Worm (Caenorhabditis elegans) whole organism, mixed stage, embryonic: ENCODE measurements around the gene npr-1.

Source experiments
- M03D4.4 ChIP-seq: sonication (generic microtip); optimal IDR thresholded peaks from 2 replicates; lab custom pipeline; 2017; ENCODE audit warnings: mild to moderate bottlenecking, missing genetic modification characterization, missing compliant biosample characterization
- bed-3 ChIP-seq: fragments of 200-800 bp; sonication (Bioruptor generic); optimal IDR thresholded peaks from 3 replicates; lab custom pipeline; 2018; ENCODE audit warnings: mild to moderate bottlenecking, missing genetic modification characterization, moderate library complexity, missing compliant biosample characterization
- ceh-43 ChIP-seq: fragments of 200-800 bp; sonication (Bioruptor generic); optimal IDR thresholded peaks from 2 replicates; lab custom pipeline; 2018; ENCODE audit warnings: mild to moderate bottlenecking, missing genetic modification characterization, moderate library complexity, missing compliant biosample characterization
- ceh-83 ChIP-seq: fragments of 200-800 bp; sonication (Bioruptor generic); optimal IDR thresholded peaks from 2 replicates; lab custom pipeline; 2018; ENCODE audit warnings: mild to moderate bottlenecking, missing genetic modification characterization, missing compliant biosample characterization
- ces-1 ChIP-seq: fragments of 150-350 bp; optimal IDR thresholded peaks from 2 replicates; lab custom pipeline; 2014; ENCODE audit warnings: missing biosample characterization, missing genetic modification reagents, missing genetic modification characterization
- cnd-1 ChIP-seq: fragments of 200-800 bp; sonication (Bioruptor generic); optimal IDR thresholded peaks from 2 replicates; lab custom pipeline; 2018; ENCODE audit warnings: mild to moderate bottlenecking, missing genetic modification characterization, missing compliant biosample characterization
- drap-1 ChIP-seq: fragments of 200-800 bp; sonication (Bioruptor generic); optimal IDR thresholded peaks from 3 replicates; lab custom pipeline; 2018; ENCODE audit warnings: mild to moderate bottlenecking, missing genetic modification characterization, missing compliant biosample characterization
- elt-1 ChIP-seq: sonication (generic microtip); optimal IDR thresholded peaks from 2 replicates; lab custom pipeline; 2017; ENCODE audit warnings: missing genetic modification characterization, mild to moderate bottlenecking, missing compliant biosample characterization, antibody characterized with exemption, moderate library complexity, borderline replicate concordance; ENCODE audit not compliant: insufficient read depth
- flh-1 ChIP-seq: fragments of 200-800 bp; sonication (Bioruptor generic); optimal IDR thresholded peaks from 2 replicates; lab custom pipeline; 2018; ENCODE audit warnings: mild to moderate bottlenecking, missing genetic modification characterization, moderate library complexity, missing compliant biosample characterization
- ham-2 ChIP-seq: fragments of 200-800 bp; sonication (Bioruptor generic); optimal IDR thresholded peaks from 2 replicates; lab custom pipeline; 2018; ENCODE audit warnings: mild to moderate bottlenecking, missing genetic modification characterization, missing compliant biosample characterization
- hlh-1 ChIP-seq: fragments of 150-350 bp; optimal IDR thresholded peaks from 2 replicates; lab custom pipeline; 2014; ENCODE audit warnings: missing biosample characterization, missing genetic modification reagents, missing genetic modification characterization
- lin-13 ChIP-seq: fragments of 150-350 bp; optimal IDR thresholded peaks from 2 replicates; lab custom pipeline; 2014; ENCODE audit warnings: missing biosample characterization, missing genetic modification characterization
- lin-32 ChIP-seq: fragments of 200-800 bp; sonication (Bioruptor generic); optimal IDR thresholded peaks from 2 replicates; lab custom pipeline; 2018; ENCODE audit warnings: mild to moderate bottlenecking, missing genetic modification characterization, missing compliant biosample characterization
- lsy-2 ChIP-seq: fragments of 150-350 bp; optimal IDR thresholded peaks from 2 replicates; lab custom pipeline; 2014; ENCODE audit warnings: missing biosample characterization, missing genetic modification characterization
- mab-5 ChIP-seq: fragments of 150-350 bp; optimal IDR thresholded peaks from 2 replicates; lab custom pipeline; 2014; ENCODE audit warnings: missing biosample characterization, missing genetic modification characterization
- mep-1 ChIP-seq: fragments of 150-350 bp; optimal IDR thresholded peaks from 2 replicates; lab custom pipeline; 2017; ENCODE audit warnings: missing biosample characterization, missing genetic modification reagents, missing genetic modification characterization, inconsistent platforms
- mls-2 ChIP-seq: sonication (generic microtip); optimal IDR thresholded peaks from 2 replicates; lab custom pipeline; 2016; ENCODE audit warnings: mild to moderate bottlenecking, missing genetic modification characterization, moderate library complexity, missing compliant biosample characterization
- nhr-2 ChIP-seq: fragments of 150-350 bp; optimal IDR thresholded peaks from 2 replicates; lab custom pipeline; 2014; ENCODE audit warnings: missing biosample characterization, missing genetic modification characterization
- nhr-237 ChIP-seq: fragments of 150-350 bp; optimal IDR thresholded peaks from 2 replicates; lab custom pipeline; 2014; ENCODE audit warnings: missing biosample characterization, missing genetic modification characterization
- nhr-28 ChIP-seq: fragments of 150-350 bp; optimal IDR thresholded peaks from 2 replicates; lab custom pipeline; 2014; ENCODE audit warnings: missing biosample characterization, missing genetic modification characterization
- nhr-76 ChIP-seq: sonication (generic microtip); optimal IDR thresholded peaks from 2 replicates; lab custom pipeline; 2017; ENCODE audit warnings: missing biosample characterization, missing genetic modification characterization
- sem-2 ChIP-seq: fragments of 200-800 bp; sonication (Bioruptor generic); optimal IDR thresholded peaks from 2 replicates; lab custom pipeline; 2018; ENCODE audit warnings: mild to moderate bottlenecking, missing genetic modification characterization, missing compliant biosample characterization
- snpc-4 ChIP-seq: fragments of 150-350 bp; optimal IDR thresholded peaks from 2 replicates; lab custom pipeline; 2014; ENCODE audit warnings: missing biosample characterization, missing genetic modification characterization
- sptf-1 ChIP-seq: sonication (generic microtip); optimal IDR thresholded peaks from 2 replicates; lab custom pipeline; 2017; ENCODE audit warnings: mild to moderate bottlenecking, missing genetic modification characterization, moderate library complexity, missing compliant biosample characterization
- tbx-8 ChIP-seq: fragments of 200-800 bp; sonication (Bioruptor generic); optimal IDR thresholded peaks from 2 replicates; lab custom pipeline; 2018; ENCODE audit warnings: mild to moderate bottlenecking, missing genetic modification characterization, moderate library complexity, missing compliant biosample characterization
- unc-120 ChIP-seq: sonication (generic microtip); optimal IDR thresholded peaks from 2 replicates; lab custom pipeline; 2017; ENCODE audit warnings: missing genetic modification characterization, missing compliant biosample characterization; ENCODE audit not compliant: poor library complexity, severe bottlenecking
- unc-39 ChIP-seq: fragments of 150-350 bp; optimal IDR thresholded peaks from 2 replicates; lab custom pipeline; 2014; ENCODE audit warnings: missing biosample characterization, missing genetic modification characterization
- unc-62 ChIP-seq: fragments of 150-350 bp; optimal IDR thresholded peaks from 2 replicates; lab custom pipeline; 2014; ENCODE audit warnings: missing biosample characterization, missing genetic modification reagents, missing genetic modification characterization
- zip-8 ChIP-seq: fragments of 150-350 bp; optimal IDR thresholded peaks from 2 replicates; lab custom pipeline; 2014; ENCODE audit warnings: missing biosample characterization, missing genetic modification characterization
- ztf-11 ChIP-seq: fragments of 150-350 bp; optimal IDR thresholded peaks from 2 replicates; lab custom pipeline; 2014; ENCODE audit warnings: missing biosample characterization, missing genetic modification characterization

The npr-1 gene

ce11 chrX:4794062-4794461 lies 24.3 kb upstream of the npr-1 start:
- TF ChIP-seq mls-2 (tag; lab: Kevin White, UChicago) (no peak), sptf-1 (no peak), drap-1 (GFP tag; lab: Kevin White, UChicago) (no peak)

- TF ChIP-seq lin-32 (GFP tag; lab: Kevin White, UChicago), result no peak
- no peak for TF ChIP-seq ham-2 (GFP tag; lab: Kevin White, UChicago)
- TF ChIP-seq ces-1, result no peak
- TF ChIP-seq mls-2 (tag; lab: Kevin White, UChicago), result no peak
- TF ChIP-seq tbx-8 (GFP tag; lab: Kevin White, UChicago), result no peak
- TF ChIP-seq cnd-1 (tag; lab: Kevin White, UChicago), result no peak
- TF ChIP-seq mep-1 (tag; lab: Kevin White, UChicago), result no peak
- TF ChIP-seq snpc-4, result no peak
- TF ChIP-seq lin-13 (tag; lab: Kevin White, UChicago), result no peak
- no peak for TF ChIP-seq ceh-83
- no peak for TF ChIP-seq zip-8
- TF ChIP-seq sem-2 (GFP tag; lab: Kevin White, UChicago), result no peak
- TF ChIP-seq unc-39 (tag; lab: Kevin White, UChicago), result no peak
Measured at ce11 chrX:4792979-4793378, 23.2 kb upstream of the npr-1 start, which contains the start of gene F43C9.1. F43C9.1 (plus strand) TSS chrX:4793279.

ce11 chrX:4790614-4791013 lies 20.8 kb upstream of the npr-1 start:
- TF ChIP-seq M03D4.4 (tag; lab: Kevin White, UChicago), result no peak
- no peak for TF ChIP-seq drap-1 (GFP tag; lab: Kevin White, UChicago)
- no peak for TF ChIP-seq nhr-2 (tag; lab: Kevin White, UChicago)
- no peak for TF ChIP-seq mep-1 (tag; lab: Kevin White, UChicago)
- no peak for TF ChIP-seq hlh-1 (tag; lab: Kevin White, UChicago)
- no peak for TF ChIP-seq elt-1 (tag; lab: Kevin White, UChicago)
- TF ChIP-seq snpc-4, result no peak
- TF ChIP-seq nhr-76 (tag; lab: Kevin White, UChicago), result no peak
- no peak for TF ChIP-seq unc-62
- TF ChIP-seq nhr-237 (tag; lab: Kevin White, UChicago), result no peak
- TF ChIP-seq cnd-1 (tag; lab: Kevin White, UChicago), result no peak

- TF ChIP-seq nhr-28 (no peak), sptf-1 (peak; percentile 72), unc-62 (peak; percentile 8), nhr-76 (tag; lab: Kevin White, UChicago) (no peak), cnd-1 (tag; lab: Kevin White, UChicago) (peak; percentile 81), lin-13 (tag; lab: Kevin White, UChicago) (no peak), mab-5 (tag; lab: Kevin White, UChicago) (no peak), ceh-83 (peak; percentile 85), flh-1 (GFP tag; lab: Kevin White, UChicago) (no peak), bed-3 (GFP tag; lab: Kevin White, UChicago) (no peak), ceh-43 (GFP tag; lab: Kevin White, UChicago) (no peak), mls-2 (tag; lab: Kevin White, UChicago) (peak; percentile 45), elt-1 (tag; lab: Kevin White, UChicago) (no peak), sem-2 (GFP tag; lab: Kevin White, UChicago) (peak; percentile 74), ham-2 (GFP tag; lab: Kevin White, UChicago) (no peak), lsy-2 (tag; lab: Kevin White, UChicago) (no peak), M03D4.4 (tag; lab: Kevin White, UChicago) (peak; percentile 79), ces-1 (no peak), unc-120 (tag; lab: Kevin White, UChicago) (peak; percentile 21), drap-1 (GFP tag; lab: Kevin White, UChicago) (peak; percentile 66), ztf-11 (tag; lab: Kevin White, UChicago) (no peak), lin-32 (GFP tag; lab: Kevin White, UChicago) (no peak)
Measured at ce11 chrX:4788958-4789357, 19.2 kb upstream of the npr-1 start.

- no peak for TF ChIP-seq mab-5 (tag; lab: Kevin White, UChicago)
- peak; percentile 53 for TF ChIP-seq ces-1
Measured at ce11 chrX:4787525-4787924, 17.7 kb upstream of the npr-1 start.
